Worm (Caenorhabditis elegans) whole organism, L2 larva: Measurements from ENCODE around the gene abu-7.

Experiments used
- F13H6.1 ChIP-seq: sonication (generic microtip); optimal IDR thresholded peaks from 2 replicates; lab custom pipeline; 2016; ENCODE audit warnings: missing genetic modification characterization, missing compliant biosample characterization
- R02D3.7 ChIP-seq: fragments of 150-350 bp; optimal IDR thresholded peaks from 2 replicates; lab custom pipeline; 2014; ENCODE audit warnings: missing biosample characterization, missing genetic modification characterization
- Y55F3AM.14 ChIP-seq: fragments of 200-800 bp; sonication (Bioruptor generic); optimal IDR thresholded peaks from 2 replicates; lab custom pipeline; 2018; ENCODE audit warnings: mild to moderate bottlenecking, missing genetic modification characterization, missing compliant biosample characterization
- ZK546.5 ChIP-seq: sonication (generic microtip); optimal IDR thresholded peaks from 2 replicates; lab custom pipeline; 2017; ENCODE audit warnings: missing biosample characterization, missing genetic modification characterization
- alr-1 ChIP-seq: fragments of 150-350 bp; optimal IDR thresholded peaks from 2 replicates; lab custom pipeline; 2014; ENCODE audit warnings: missing biosample characterization, missing genetic modification characterization
- aly-2 ChIP-seq: fragments of 150-350 bp; optimal IDR thresholded peaks from 2 replicates; lab custom pipeline; 2014; ENCODE audit warnings: missing biosample characterization, missing genetic modification characterization
- ama-1 ChIP-seq: fragments of 150-350 bp; optimal IDR thresholded peaks from 2 replicates; lab custom pipeline; 2018; ENCODE audit warnings: inconsistent platforms
- ceh-82 ChIP-seq: fragments of 150-350 bp; optimal IDR thresholded peaks from 2 replicates; lab custom pipeline; 2014; ENCODE audit warnings: missing biosample characterization, missing genetic modification characterization
- egl-27 ChIP-seq: sonication (generic microtip); optimal IDR thresholded peaks from 3 replicates; lab custom pipeline; 2017; ENCODE audit warnings: missing biosample characterization, missing genetic modification reagents, missing genetic modification characterization
- elt-1 ChIP-seq: fragments of 150-350 bp; optimal IDR thresholded peaks from 2 replicates; lab custom pipeline; 2014; ENCODE audit warnings: missing biosample characterization, missing genetic modification characterization
- elt-3 ChIP-seq: sonication (generic microtip); optimal IDR thresholded peaks from 2 replicates; lab custom pipeline; 2017; ENCODE audit warnings: missing biosample characterization, missing genetic modification characterization
- fos-1 ChIP-seq: fragments of 150-350 bp; optimal IDR thresholded peaks from 2 replicates; lab custom pipeline; 2014; ENCODE audit warnings: missing biosample characterization, missing genetic modification characterization
- gmeb-1 ChIP-seq: fragments of 150-350 bp; optimal IDR thresholded peaks from 2 replicates; lab custom pipeline; 2014; ENCODE audit warnings: missing biosample characterization, missing genetic modification characterization
- lin-11 ChIP-seq: fragments of 150-350 bp; sonication (generic microtip); optimal IDR thresholded peaks from 2 replicates; lab custom pipeline; 2014; ENCODE audit warnings: missing biosample characterization, missing genetic modification characterization, inconsistent platforms, mixed read lengths
- lin-13 ChIP-seq: fragments of 150-350 bp; optimal IDR thresholded peaks from 2 replicates; lab custom pipeline; 2014; ENCODE audit warnings: missing biosample characterization, missing genetic modification reagents, missing genetic modification characterization
- lin-39 ChIP-seq: fragments of 150-350 bp; optimal IDR thresholded peaks from 2 replicates; lab custom pipeline; 2014; ENCODE audit warnings: missing biosample characterization, missing genetic modification reagents, missing genetic modification characterization
- lsy-2 ChIP-seq, 2 experiments: fragments of 150-350 bp in 1 of 2; sonication (generic microtip) in 1 of 2; optimal IDR thresholded peaks; 2 replicates each; lab custom pipeline; 2014 to 2017; ENCODE audit warnings: missing biosample characterization in 2 of 2, missing genetic modification characterization in 2 of 2
- nhr-12 ChIP-seq: fragments of 150-350 bp; optimal IDR thresholded peaks from 2 replicates; lab custom pipeline; 2014; ENCODE audit warnings: missing biosample characterization, missing genetic modification characterization
- nhr-21 ChIP-seq: fragments of 150-350 bp; optimal IDR thresholded peaks from 2 replicates; lab custom pipeline; 2014; ENCODE audit warnings: missing biosample characterization, missing genetic modification characterization
- nhr-6 ChIP-seq: fragments of 150-350 bp; optimal IDR thresholded peaks from 2 replicates; lab custom pipeline; 2014; ENCODE audit warnings: missing biosample characterization, missing genetic modification characterization
- nhr-77 ChIP-seq: fragments of 150-350 bp; optimal IDR thresholded peaks from 2 replicates; lab custom pipeline; 2014; ENCODE audit warnings: missing biosample characterization, missing genetic modification characterization
- peb-1 ChIP-seq: fragments of 150-350 bp; optimal IDR thresholded peaks from 2 replicates; lab custom pipeline; 2014; ENCODE audit warnings: missing biosample characterization, missing genetic modification characterization
- sem-4 ChIP-seq: fragments of 150-350 bp; optimal IDR thresholded peaks from 2 replicates; lab custom pipeline; 2014; ENCODE audit warnings: missing biosample characterization, missing genetic modification reagents, missing genetic modification characterization
- skn-1 ChIP-seq: sonication (generic microtip); optimal IDR thresholded peaks from 2 replicates; lab custom pipeline; 2017; ENCODE audit warnings: missing biosample characterization, missing genetic modification characterization
- sma-3 ChIP-seq: sonication (generic microtip); optimal IDR thresholded peaks from 2 replicates; lab custom pipeline; 2016; ENCODE audit warnings: missing genetic modification reagents, missing genetic modification characterization, missing compliant biosample characterization
- sma-9 ChIP-seq, 2 experiments: fragments of 150-350 bp in 1 of 2; sonication (generic microtip) in 1 of 2; optimal IDR thresholded peaks; 2 replicates each; lab custom pipeline; 2014 to 2016; ENCODE audit warnings: missing genetic modification characterization in 2 of 2, mild to moderate bottlenecking in 1 of 2, missing biosample characterization in 1 of 2, missing compliant biosample characterization in 1 of 2, missing genetic modification reagents in 1 of 2, moderate library complexity in 1 of 2
- snpc-4 ChIP-seq: fragments of 150-350 bp; optimal IDR thresholded peaks from 2 replicates; lab custom pipeline; 2014; ENCODE audit warnings: missing biosample characterization, missing genetic modification characterization
- unc-39 ChIP-seq: fragments of 150-350 bp; optimal IDR thresholded peaks from 2 replicates; lab custom pipeline; 2014; ENCODE audit warnings: missing biosample characterization, missing genetic modification characterization
- unc-55 ChIP-seq: fragments of 150-350 bp; sonication (generic microtip); optimal IDR thresholded peaks from 3 replicates; lab custom pipeline; 2014; ENCODE audit warnings: missing biosample characterization, missing genetic modification reagents, missing genetic modification characterization
- unc-62 ChIP-seq: fragments of 150-350 bp; optimal IDR thresholded peaks from 2 replicates; lab custom pipeline; 2014; ENCODE audit warnings: missing biosample characterization, missing genetic modification reagents, missing genetic modification characterization
- zag-1 ChIP-seq: fragments of 150-350 bp; optimal IDR thresholded peaks from 2 replicates; lab custom pipeline; 2014; ENCODE audit warnings: missing biosample characterization, missing genetic modification characterization
- ztf-1 ChIP-seq: fragments of 200-800 bp; sonication (Bioruptor generic); conservative IDR thresholded peaks from 2 replicates; pipeline ENCODE4 v1.3.6; 2022; ENCODE audit warnings: missing genetic modification characterization, missing compliant biosample characterization
- ztf-11 ChIP-seq: sonication (generic microtip); optimal IDR thresholded peaks from 2 replicates; lab custom pipeline; 2017; ENCODE audit warnings: missing biosample characterization, missing genetic modification characterization
- ztf-4 ChIP-seq: fragments of 150-350 bp; optimal IDR thresholded peaks from 2 replicates; lab custom pipeline; 2014; ENCODE audit warnings: missing biosample characterization, missing genetic modification characterization

Gene abu-7

ce11 chrV:5177209-5177608 is 12.6 kb upstream of the abu-7 start, which contains the start of gene ugt-51:
Gene ugt-51 (minus strand): TSS chrV:5177309.
- TF ChIP-seq nhr-77 (tag; lab: Kevin White, UChicago) (no peak), lsy-2 (tag; optimal IDR thresholded peaks at IDR 0.05; lab: Kevin White, UChicago) (no peak), alr-1 (tag; lab: Kevin White, UChicago) (no peak), F13H6.1 (no peak), ama-1 (lab: Kevin White, UChicago) (no peak), lin-13 (no peak), lin-39 (tag; lab: Kevin White, UChicago) (no peak), aly-2 (tag; lab: Kevin White, UChicago) (no peak)

ce11 chrV:5172833-5173232 is 8.3 kb upstream of the abu-7 start, which contains the start of gene srt-65:
Gene srt-65 (minus strand): TSS chrV:5172933.
- TF ChIP-seq skn-1 (tag; lab: Kevin White, UChicago) (no peak), snpc-4 (tag; lab: Kevin White, UChicago) (no peak), unc-55 (GFP tag; lab: Kevin White, UChicago) (no peak), egl-27 (tag; lab: Kevin White, UChicago) (no peak), Y55F3AM.14 (GFP tag; lab: Kevin White, UChicago) (no peak), elt-1 (tag; lab: Kevin White, UChicago) (no peak)

- TF ChIP-seq R02D3.7 (no peak), elt-3 (tag; lab: Kevin White, UChicago) (no peak), ztf-1 (GFP tag; lab: Robert Waterston, UW) (no peak), zag-1 (no peak), ceh-82 (tag; lab: Kevin White, UChicago) (no peak)
These were observed 5.0 kb upstream of the abu-7 start, which contains the start of gene srt-64 for ce11 chrV:5169586-5169985. Gene srt-64 (minus strand): TSS chrV:5169686.

- TF ChIP-seq nhr-12 (tag; lab: Kevin White, UChicago) (no peak), sma-9 (GFP tag; optimal IDR thresholded peaks at IDR 0.05; lab: Kevin White, UChicago) (no peak), sma-9 (tag; optimal IDR thresholded peaks at IDR 0.05; lab: Kevin White, UChicago) (no peak), fos-1 (tag; lab: Kevin White, UChicago) (no peak), nhr-6 (tag; lab: Kevin White, UChicago) (no peak), nhr-77 (tag; lab: Kevin White, UChicago) (no peak), sem-4 (tag; lab: Kevin White, UChicago) (no peak), unc-62 (GFP tag; lab: Kevin White, UChicago) (no peak), gmeb-1 (tag; lab: Kevin White, UChicago) (no peak), nhr-21 (tag; lab: Kevin White, UChicago) (no peak), peb-1 (tag; lab: Kevin White, UChicago) (no peak), sma-3 (GFP tag; lab: Kevin White, UChicago) (no peak), ztf-11 (tag; lab: Kevin White, UChicago) (no peak), unc-39 (tag; lab: Kevin White, UChicago) (no peak), ztf-4 (tag; lab: Kevin White, UChicago) (no peak), elt-1 (tag; lab: Kevin White, UChicago) (no peak), skn-1 (tag; lab: Kevin White, UChicago) (no peak), aly-2 (tag; lab: Kevin White, UChicago) (no peak)
These were observed 844 bp upstream of the abu-7 start, which contains the start of gene srw-140 for ce11 chrV:5165426-5165825. Gene srw-140 (plus strand): TSS chrV:5165726.

- TF ChIP-seq ZK546.5 (tag; lab: Kevin White, UChicago) (no peak), nhr-6 (tag; lab: Kevin White, UChicago) (no peak), lin-11 (tag; lab: Kevin White, UChicago) (no peak), peb-1 (tag; lab: Kevin White, UChicago) (no peak)
These were observed 2.8 kb downstream of the abu-7 start, which contains the start of gene abu-6 for ce11 chrV:5161792-5162191. Gene abu-6 (minus strand): TSS chrV:5161892.
